Fruit fly (Drosophila melanogaster) whole organism, prepupa: ENCODE measurements around the gene CG33764.

ENCODE experiments used
- Blimp-1 ChIP-seq: fragments of 200-800 bp; sonication (Bioruptor generic); optimal IDR thresholded peaks from 3 replicates; lab custom pipeline; 2017; ENCODE audit warnings: missing biosample characterization, missing genetic modification characterization, mild to moderate bottlenecking, moderate library complexity, missing genetic modification reagents
- CG10669 ChIP-seq: fragments of 200-800 bp; sonication (Bioruptor generic); optimal IDR thresholded peaks from 3 replicates; lab custom pipeline; 2018; ENCODE audit warnings: missing biosample characterization, mild to moderate bottlenecking, missing genetic modification characterization, moderate library complexity
- CG11294 ChIP-seq: fragments of 200-800 bp; sonication (Bioruptor generic); IDR thresholded peaks from 2 replicates; pipeline ENCODE4 v1.3.6; 2022; ENCODE audit warnings: missing biosample characterization, missing genetic modification characterization
- CG15336 ChIP-seq: fragments of 200-800 bp; sonication (Bioruptor generic); IDR thresholded peaks from 2 replicates; pipeline ENCODE4 v1.3.6; 2022; ENCODE audit warnings: missing biosample characterization, missing genetic modification characterization
- CG16779 ChIP-seq: fragments of 200-800 bp; sonication (Bioruptor generic); optimal IDR thresholded peaks from 3 replicates; lab custom pipeline; 2017; ENCODE audit warnings: missing biosample characterization, mild to moderate bottlenecking, missing genetic modification characterization
- CG9139 ChIP-seq: fragments of 200-800 bp; sonication (Bioruptor generic); optimal IDR thresholded peaks from 3 replicates; lab custom pipeline; 2017; ENCODE audit warnings: missing biosample characterization, mild to moderate bottlenecking, missing genetic modification characterization
- Sox102F ChIP-seq: fragments of 200-800 bp; sonication (Bioruptor generic); optimal IDR thresholded peaks from 2 replicates; lab custom pipeline; 2016; ENCODE audit warnings: missing biosample characterization, mild to moderate bottlenecking, missing genetic modification characterization
- Sox14 ChIP-seq: fragments of 200-800 bp; sonication (Bioruptor generic); optimal IDR thresholded peaks from 3 replicates; lab custom pipeline; 2016; ENCODE audit warnings: missing biosample characterization, missing genetic modification characterization
- Sox15 ChIP-seq: fragments of 200-800 bp; sonication (Bioruptor generic); optimal IDR thresholded peaks from 3 replicates; lab custom pipeline; 2016; ENCODE audit warnings: missing biosample characterization, missing genetic modification characterization
- achi ChIP-seq: fragments of 200-800 bp; sonication (Bioruptor generic); optimal IDR thresholded peaks from 3 replicates; lab custom pipeline; 2016; ENCODE audit warnings: missing biosample characterization, missing genetic modification characterization
- cyc ChIP-seq: fragments of 200-800 bp; sonication (Bioruptor generic); optimal IDR thresholded peaks from 3 replicates; lab custom pipeline; 2016; ENCODE audit warnings: missing biosample characterization, missing genetic modification characterization
- dac ChIP-seq: fragments of 200-800 bp; sonication (Bioruptor generic); optimal IDR thresholded peaks from 2 replicates; lab custom pipeline; 2017; ENCODE audit warnings: missing biosample characterization, mild to moderate bottlenecking, missing genetic modification characterization
- eg ChIP-seq: fragments of 200-800 bp; sonication (Bioruptor generic); IDR thresholded peaks from 3 replicates; pipeline ENCODE4 v1.3.6; 2022; ENCODE audit warnings: missing biosample characterization, missing genetic modification characterization
- esn ChIP-seq: fragments of 200-800 bp; sonication (Bioruptor generic); optimal IDR thresholded peaks from 2 replicates; lab custom pipeline; 2016; ENCODE audit warnings: missing biosample characterization, mild to moderate bottlenecking, missing genetic modification characterization, moderate library complexity

dm6 chr3L:4272167-4272773 lies 5.0 kb upstream of the CG33764 start:
- TF ChIP-seq CG15336 (GFP tag; lab: Robert Waterston, UW) (no peak), achi (no peak), dac (no peak), eg (GFP tag; lab: Robert Waterston, UW) (no peak), CG11294 (GFP tag; lab: Robert Waterston, UW) (no peak), CG16779 (no peak), esn (GFP tag; lab: Kevin White, UChicago) (no peak), Sox14 (GFP tag; lab: Kevin White, UChicago) (no peak), Sox15 (GFP tag; lab: Kevin White, UChicago) (no peak), CG9139 (GFP tag; lab: Kevin White, UChicago) (no peak), Sox102F (GFP tag; lab: Kevin White, UChicago) (no peak), CG10669 (no peak), cyc (GFP tag; lab: Kevin White, UChicago) (no peak), Blimp-1 (GFP tag; lab: Kevin White, UChicago) (no peak)
